Worm (Caenorhabditis elegans): ENCODE measurements around the gene T11G6.5.

The T11G6.5 gene

ce11 chrIV:10858300-10859016, 15.9 kb upstream of the T11G6.5 start, which contains the start of the genes T11G6.2 and hars-1 (continued):
- TF ChIP-seq arid-1 (GFP tag; conservative IDR thresholded peaks at IDR 0.05) = no peak
- no peak for TF ChIP-seq nhr-10 (tag; optimal IDR thresholded peaks at IDR 0.05)
- no peak for TF ChIP-seq F26F4.8 (GFP tag; conservative IDR thresholded peaks at IDR 0.05)
- TF ChIP-seq zip-2 (tag; optimal IDR thresholded peaks at IDR 0.05) = no peak
- TF ChIP-seq ztf-7 (tag; optimal IDR thresholded peaks at IDR 0.05) = no peak
- no peak for TF ChIP-seq nhr-48 (tag; optimal IDR thresholded peaks at IDR 0.05)
- no peak for TF ChIP-seq Y105C5A.15 (GFP tag; IDR thresholded peaks at IDR 0.05)
- TF ChIP-seq F49E8.2 (tag; optimal IDR thresholded peaks at IDR 0.05; ENCODE audit: borderline replicate concordance) = no peak
- no peak for TF ChIP-seq zfp-2 (tag; optimal IDR thresholded peaks at IDR 0.05)
- TF ChIP-seq Y48G9A.11 (GFP tag; IDR thresholded peaks at IDR 0.05) = no peak
- TF ChIP-seq daf-16 (GFP tag; optimal IDR thresholded peaks at IDR 0.05) = no peak
- TF ChIP-seq daf-16 (tag; optimal IDR thresholded peaks at IDR 0.05) = peak; percentile 84
- TF ChIP-seq pqm-1 (tag; optimal IDR thresholded peaks at IDR 0.05) = peak; percentile 76
- no peak for TF ChIP-seq mdt-29 (GFP tag; IDR thresholded peaks at IDR 0.05)
- peak; percentile 24 for TF ChIP-seq nhr-6 (tag; optimal IDR thresholded peaks at IDR 0.05)
- no peak for TF ChIP-seq ama-1 (optimal IDR thresholded peaks at IDR 0.05)
- no peak for TF ChIP-seq attf-4 (tag; optimal IDR thresholded peaks at IDR 0.05)
- TF ChIP-seq pha-4 (GFP tag; IDR thresholded peaks at IDR 0.05) = no peak
- TF ChIP-seq pha-4 (tag; optimal IDR thresholded peaks at IDR 0.05) = no peak
- TF ChIP-seq unc-62 (GFP tag; optimal IDR thresholded peaks at IDR 0.05 in 1 of 2) = no peak
- TF ChIP-seq unc-62 (tag; optimal IDR thresholded peaks at IDR 0.05) = no peak
- no peak for TF ChIP-seq lin-29 (GFP tag; IDR thresholded peaks at IDR 0.05)
- TF ChIP-seq saeg-2 (GFP tag; IDR thresholded peaks at IDR 0.05) = no peak
- no peak for TF ChIP-seq snpc-4 (tag; optimal IDR thresholded peaks at IDR 0.05)
- no peak for TF ChIP-seq skn-1 (tag; optimal IDR thresholded peaks at IDR 0.05)

DNA sequence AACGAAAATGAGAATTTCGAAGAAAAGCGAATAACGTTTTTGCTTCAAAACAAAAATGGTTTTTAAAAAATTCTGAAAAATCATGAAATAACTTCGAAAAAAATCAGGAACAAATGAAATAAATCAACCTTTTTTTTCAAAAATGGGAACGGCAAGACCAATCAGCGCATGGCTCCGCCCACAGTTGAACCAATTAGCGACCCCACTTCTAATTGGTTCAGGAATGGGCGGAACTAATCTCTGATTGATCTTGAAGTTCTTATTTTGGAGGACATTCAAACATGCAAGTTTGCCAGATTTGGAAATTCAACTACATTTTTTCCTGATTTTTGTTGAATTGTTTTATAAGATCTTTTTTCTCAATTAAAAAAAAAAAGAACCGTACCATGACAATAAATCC, 13.4 kb upstream of the T11G6.5 start:
- TF ChIP-seq zip-11 (GFP tag; IDR thresholded peaks at IDR 0.05) (no peak), nhr-10 (tag; optimal IDR thresholded peaks at IDR 0.05) (no peak), nhr-111 (GFP tag; optimal IDR thresholded peaks at IDR 0.05) (no peak), madf-5 (GFP tag; IDR thresholded peaks at IDR 0.05) (no peak)

DNA sequence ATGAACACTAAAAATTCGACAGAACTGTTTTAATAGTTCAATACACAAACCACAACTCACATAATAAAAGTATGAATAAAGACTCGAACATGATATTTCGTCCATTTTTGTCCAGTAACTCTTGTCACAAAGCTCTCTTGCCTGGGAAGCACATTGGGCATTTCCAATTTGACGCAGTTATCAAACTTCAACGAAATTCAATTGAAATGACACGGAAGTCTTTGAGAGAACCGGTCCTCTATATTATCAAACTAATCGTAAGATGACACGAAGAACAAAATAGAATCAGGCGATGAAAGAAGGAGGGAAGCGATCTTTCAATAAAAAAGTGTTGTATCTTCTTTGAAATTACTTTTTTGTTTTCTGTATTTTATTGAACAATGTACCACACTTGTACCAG, 12.5 kb upstream of the T11G6.5 start, which contains the start of gene T11G6.3:
Gene T11G6.3, minus strand, starts transcription at position 189 of the 400 bp plus-strand sequence.
- peak; percentile 6 for TF ChIP-seq hlh-11 (tag; optimal IDR thresholded peaks at IDR 0.05)
- peak; percentile 13 for TF ChIP-seq nhr-76 (tag; optimal IDR thresholded peaks at IDR 0.05)
- TF ChIP-seq aha-1 (tag) = peak; percentile 91
- TF ChIP-seq cey-2 (tag; optimal IDR thresholded peaks at IDR 0.05; ENCODE audit: borderline replicate concordance, insufficient read depth) = peak; percentile 4
- TF ChIP-seq lir-3 (tag; optimal IDR thresholded peaks at IDR 0.05) = no peak
- TF ChIP-seq nhr-28 (tag; optimal IDR thresholded peaks at IDR 0.05) = peak; percentile 28
- TF ChIP-seq nhr-41 (GFP tag; IDR thresholded peaks at IDR 0.05) = no peak
- TF ChIP-seq nhr-48 (tag; optimal IDR thresholded peaks at IDR 0.05) = no peak
- TF ChIP-seq zag-1 (tag; optimal IDR thresholded peaks at IDR 0.05) = no peak
- TF ChIP-seq fos-1 (tag; optimal IDR thresholded peaks at IDR 0.05) = no peak

ce11 chrIV:10854042-10854441, 11.5 kb upstream of the T11G6.5 start:
- TF ChIP-seq Y105C5A.15 (GFP tag; IDR thresholded peaks at IDR 0.05) = no peak
- no peak for TF ChIP-seq nhr-237 (tag; optimal IDR thresholded peaks at IDR 0.05)
- TF ChIP-seq ceh-44 (GFP tag; IDR thresholded peaks at IDR 0.05) = no peak
- TF ChIP-seq php-3 (GFP tag; IDR thresholded peaks at IDR 0.05) = no peak
- TF ChIP-seq aha-1 (tag) = peak; percentile 53
- no peak for TF ChIP-seq dmd-8 (GFP tag; IDR thresholded peaks at IDR 0.05)
